Worm (Caenorhabditis elegans): Measurements from ENCODE around the gene pqn-18.
A peak's percentile ranks its signal among the peaks of the same experiment; 100 is the strongest.

pqn-18 gene

DNA sequence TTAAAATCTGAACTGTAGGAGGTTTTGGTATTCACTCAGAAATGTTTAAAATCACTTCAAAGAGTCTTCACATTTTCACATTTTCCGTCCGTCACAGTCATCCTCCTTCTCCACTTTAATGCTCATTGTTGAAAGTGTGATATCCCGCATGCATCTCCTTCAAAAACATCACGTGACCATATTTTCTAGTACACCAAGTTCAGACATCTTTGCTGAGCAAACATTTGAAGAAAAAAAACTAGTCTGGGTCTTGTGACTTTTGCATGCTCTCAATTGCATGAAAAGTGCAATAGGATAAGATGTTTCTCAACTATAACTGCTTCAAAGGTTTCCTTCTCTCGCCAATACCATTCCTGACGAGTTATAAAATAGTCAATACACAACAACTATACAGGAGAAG, 6.6 kb downstream of the pqn-18 start (continued):
- TF ChIP-seq skn-1 (tag; optimal IDR thresholded peaks at IDR 0.05): no peak
- TF ChIP-seq elt-2 (tag; optimal IDR thresholded peaks at IDR 0.05): no peak
- TF ChIP-seq snu-23 (GFP tag; optimal IDR thresholded peaks at IDR 0.05): peak; percentile 22
- TF ChIP-seq ceh-82 (tag; optimal IDR thresholded peaks at IDR 0.05): no peak
- no peak for TF ChIP-seq fkh-4 (tag; optimal IDR thresholded peaks at IDR 0.05; ENCODE audit: borderline replicate concordance)
- peak; percentile 29 for TF ChIP-seq nhr-20 (tag; optimal IDR thresholded peaks at IDR 0.05)
- no peak for TF ChIP-seq ces-1 (GFP tag; optimal IDR thresholded peaks at IDR 0.05)
- no peak for TF ChIP-seq grh-1 (GFP tag; IDR thresholded peaks at IDR 0.05)

DNA sequence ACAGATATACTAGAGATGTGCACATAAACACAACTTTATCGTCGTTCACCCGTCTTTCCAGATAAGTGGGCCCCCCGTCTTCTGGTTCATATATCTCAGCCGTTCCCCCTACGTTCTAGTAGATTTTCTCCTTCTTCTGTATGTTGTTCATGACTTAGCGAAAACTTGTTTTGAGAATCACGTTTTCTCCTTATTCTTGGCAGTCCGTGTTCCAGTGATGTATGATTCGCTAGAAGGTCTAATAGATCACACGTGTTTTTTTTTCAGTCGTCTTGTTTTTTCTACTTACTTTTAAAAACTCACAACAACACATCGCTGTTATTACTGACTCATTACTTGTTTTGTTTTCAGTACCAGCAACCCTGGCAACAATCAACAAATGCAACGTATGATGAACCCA, 7.4 kb downstream of the pqn-18 start:
- TF ChIP-seq nhr-20 (tag; optimal IDR thresholded peaks at IDR 0.05) (peak; percentile 15), nhr-90 (tag; optimal IDR thresholded peaks at IDR 0.05; ENCODE audit: poor library complexity) (no peak), nhr-71 (tag; optimal IDR thresholded peaks at IDR 0.05) (peak; percentile 3), ceh-63 (GFP tag; optimal IDR thresholded peaks at IDR 0.05) (no peak), mef-2 (tag; optimal IDR thresholded peaks at IDR 0.05) (no peak), egl-27 (tag; optimal IDR thresholded peaks at IDR 0.05) (no peak), unc-30 (tag; optimal IDR thresholded peaks at IDR 0.05) (no peak), unc-86 (tag; optimal IDR thresholded peaks at IDR 0.05) (no peak), F16B12.6 (tag; optimal IDR thresholded peaks at IDR 0.05) (no peak), nhr-85 (tag) (peak; percentile 48), nhr-237 (tag; optimal IDR thresholded peaks at IDR 0.05) (no peak), lin-15B (tag; optimal IDR thresholded peaks at IDR 0.05) (no peak), pag-3 (tag; optimal IDR thresholded peaks at IDR 0.05; ENCODE audit: borderline replicate concordance, insufficient read depth) (no peak)

DNA sequence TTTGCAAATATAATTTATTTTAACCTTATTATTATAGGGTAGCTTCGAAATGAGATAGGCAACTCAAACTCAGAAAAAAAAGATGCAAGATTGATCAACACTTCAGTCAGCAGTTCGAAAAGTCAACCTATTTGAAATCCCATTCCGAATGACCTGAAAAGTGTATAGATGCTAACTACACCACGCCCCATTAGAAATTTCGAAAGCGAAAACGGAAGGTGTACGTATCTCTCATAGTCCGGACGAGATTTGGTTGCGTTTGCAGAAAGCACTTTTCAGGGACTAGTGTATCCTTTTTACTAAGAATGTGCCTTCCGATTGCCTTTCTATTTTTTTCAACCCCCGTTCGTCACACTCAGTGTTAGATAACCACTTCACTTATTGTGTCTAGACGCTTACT, 8.1 kb downstream of the pqn-18 start:
- TF ChIP-seq blmp-1 (tag; optimal IDR thresholded peaks at IDR 0.05) (peak; percentile 82), nhr-12 (tag; optimal IDR thresholded peaks at IDR 0.05) (no peak), zag-1 (tag; optimal IDR thresholded peaks at IDR 0.05) (no peak), rnt-1 (tag; optimal IDR thresholded peaks at IDR 0.05) (no peak), ceh-8 (GFP tag; optimal IDR thresholded peaks at IDR 0.05) (no peak), nhr-71 (tag; optimal IDR thresholded peaks at IDR 0.05) (no peak)

DNA sequence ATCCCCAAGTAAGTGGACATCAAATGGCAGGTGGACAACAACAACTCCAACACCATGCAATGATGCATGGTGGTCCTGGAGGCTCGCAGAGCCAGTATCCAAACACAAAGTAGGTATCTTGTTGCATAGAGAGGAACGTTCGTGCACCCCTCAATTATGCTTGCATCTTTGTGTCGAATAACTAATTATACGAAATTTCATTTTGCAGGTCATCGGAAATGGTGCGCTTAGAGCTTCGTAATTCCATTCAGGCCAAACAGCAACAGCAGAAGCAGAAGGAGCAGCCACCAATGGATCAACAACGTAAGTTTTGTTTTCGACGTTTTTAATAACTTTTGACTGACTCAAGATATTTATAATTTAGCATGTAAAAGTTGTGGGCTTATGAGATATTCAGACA, 8.8 kb downstream of the pqn-18 start:
- TF ChIP-seq nhr-85 (tag): no peak
- no peak for TF ChIP-seq fkh-10 (GFP tag; optimal IDR thresholded peaks at IDR 0.05)
- TF ChIP-seq ets-5 (GFP tag; IDR thresholded peaks at IDR 0.05): no peak
- no peak for TF ChIP-seq nhr-77 (tag; optimal IDR thresholded peaks at IDR 0.05)
- TF ChIP-seq nhr-90 (tag; optimal IDR thresholded peaks at IDR 0.05; ENCODE audit: poor library complexity): no peak
- TF ChIP-seq unc-86 (tag; optimal IDR thresholded peaks at IDR 0.05): no peak
- no peak for TF ChIP-seq blmp-1 (tag; optimal IDR thresholded peaks at IDR 0.05)
- no peak for TF ChIP-seq swsn-7 (tag; optimal IDR thresholded peaks at IDR 0.05)
- no peak for TF ChIP-seq pag-3 (tag; optimal IDR thresholded peaks at IDR 0.05; ENCODE audit: borderline replicate concordance, insufficient read depth)
- no peak for TF ChIP-seq nhr-237 (tag; optimal IDR thresholded peaks at IDR 0.05)
- no peak for TF ChIP-seq C34B4.2 (tag; optimal IDR thresholded peaks at IDR 0.05)
- TF ChIP-seq pqm-1 (tag; optimal IDR thresholded peaks at IDR 0.05): no peak
- TF ChIP-seq Y116A8C.19 (tag; optimal IDR thresholded peaks at IDR 0.05; ENCODE audit: borderline replicate concordance): no peak
- TF ChIP-seq C16A3.4 (tag; optimal IDR thresholded peaks at IDR 0.05): no peak

DNA sequence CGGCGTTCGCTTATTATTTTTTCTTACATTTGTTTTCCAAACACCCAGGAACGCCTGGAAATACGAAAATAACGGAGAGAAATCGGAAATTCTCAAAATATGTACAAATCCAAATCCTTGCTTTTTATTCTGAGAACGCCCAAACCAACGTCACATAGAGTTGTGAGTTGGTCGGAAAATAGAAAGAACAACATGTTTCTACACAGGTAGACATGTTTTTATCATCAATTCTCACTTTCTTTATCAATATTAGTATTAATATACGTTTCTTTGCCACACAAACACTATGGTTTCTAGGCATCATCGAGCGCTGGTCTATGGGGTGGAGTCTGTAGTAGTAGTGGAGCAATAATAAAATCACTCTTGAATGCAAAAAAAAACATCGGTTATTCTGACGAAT, 10.8 kb downstream of the pqn-18 start:
- TF ChIP-seq grh-1 (GFP tag; IDR thresholded peaks at IDR 0.05) (no peak), tlp-1 (tag; optimal IDR thresholded peaks at IDR 0.05) (no peak), snu-23 (GFP tag; optimal IDR thresholded peaks at IDR 0.05) (no peak), lin-39 (tag; optimal IDR thresholded peaks at IDR 0.05) (no peak), ztf-4 (tag; optimal IDR thresholded peaks at IDR 0.05) (no peak), nhr-47 (tag; optimal IDR thresholded peaks at IDR 0.05) (no peak), C04F5.9 (tag; optimal IDR thresholded peaks at IDR 0.05) (no peak), ceh-88 (GFP tag; IDR thresholded peaks at IDR 0.05) (no peak), zip-4 (GFP tag; optimal IDR thresholded peaks at IDR 0.05) (no peak), nhr-19 (GFP tag; conservative IDR thresholded peaks at IDR 0.05) (no peak), nhr-85 (tag) (no peak)
